Fruit fly (Drosophila melanogaster): ENCODE results near the gene CG17982.

The CG17982 gene

dm6 chrX:8125224-8125649 is 18.4 kb downstream of the CG17982 start:
- TF ChIP-seq salr (GFP tag; optimal IDR thresholded peaks at IDR 0.05) (peak in 1 of 2 experiments; percentile 13), CG10631 (GFP tag; optimal IDR thresholded peaks at IDR 0.05) (peak; percentile 23), OdsH (GFP tag; optimal IDR thresholded peaks at IDR 0.05) (peak; percentile 37), pdm3 (GFP tag; optimal IDR thresholded peaks at IDR 0.05) (no peak), CG3919 (GFP tag; optimal IDR thresholded peaks at IDR 0.05) (peak; percentile 3), CG11762 (GFP tag; optimal IDR thresholded peaks at IDR 0.05; ENCODE audit: insufficient read depth) (no peak), CG1621 (tag; optimal IDR thresholded peaks at IDR 0.05) (no peak), acj6 (GFP tag; optimal IDR thresholded peaks at IDR 0.05) (peak; percentile 12), Hr4 (GFP tag; optimal IDR thresholded peaks at IDR 0.05) (peak; percentile 6), CG6854 (GFP tag; optimal IDR thresholded peaks at IDR 0.05) (no peak), vri (GFP tag; optimal IDR thresholded peaks at IDR 0.05) (no peak), CG11294 (GFP tag; IDR thresholded peaks at IDR 0.05) (peak; percentile 39; the same call in 1 of the 2 replicates), CG6276 (GFP tag; optimal IDR thresholded peaks at IDR 0.05) (peak; percentile 47), CG8119 (GFP tag; IDR thresholded peaks at IDR 0.05) (peak; percentile 48; the same call in 2 of the 3 replicates), CG6792 (GFP tag; optimal IDR thresholded peaks at IDR 0.05) (no peak), Eip78C (GFP tag) (peak; percentile 67), CG4318 (GFP tag; optimal IDR thresholded peaks at IDR 0.05) (peak; percentile 60), CG15336 (GFP tag; IDR thresholded peaks at IDR 0.05) (peak; percentile 54), eg (GFP tag; IDR thresholded peaks at IDR 0.05) (0 out of 3 replicates have a peak, but pooled peaks have one; percentile 27), spab (GFP tag; optimal IDR thresholded peaks at IDR 0.05) (no peak), achi (GFP tag; optimal IDR thresholded peaks at IDR 0.05) (peak; percentile 23), CG32006 (GFP tag; optimal IDR thresholded peaks at IDR 0.05) (peak; percentile 81), topi (GFP tag; optimal IDR thresholded peaks at IDR 0.05) (no peak), CG7368 (GFP tag; optimal IDR thresholded peaks at IDR 0.05) (no peak), CG6163 (GFP tag; IDR thresholded peaks at IDR 0.05) (0 out of 3 replicates have a peak, but pooled peaks have one; percentile 21), fd85E (GFP tag; optimal IDR thresholded peaks at IDR 0.05) (no peak), Lpt (GFP tag; optimal IDR thresholded peaks at IDR 0.05) (peak; percentile 5), fkh (GFP tag; optimal IDR thresholded peaks at IDR 0.05) (no peak)

dm6 chrX:8122834-8123233 is 20.8 kb downstream of the CG17982 start:
- TF ChIP-seq dsx (GFP tag; optimal IDR thresholded peaks at IDR 0.05; ENCODE audit: poor library complexity, severe bottlenecking) (peak; percentile 27), CG32006 (GFP tag; optimal IDR thresholded peaks at IDR 0.05) (peak; percentile 85), fkh (GFP tag; optimal IDR thresholded peaks at IDR 0.05) (no peak), CG6854 (GFP tag; optimal IDR thresholded peaks at IDR 0.05) (no peak), dac (GFP tag; optimal IDR thresholded peaks at IDR 0.05) (peak; percentile 47), Ets96B (tag; optimal IDR thresholded peaks at IDR 0.05) (peak; percentile 17), Hr39 (GFP tag; optimal IDR thresholded peaks at IDR 0.05) (peak; percentile 6), CG8632 (GFP tag; optimal IDR thresholded peaks at IDR 0.05) (peak; percentile 4), CG7368 (GFP tag; optimal IDR thresholded peaks at IDR 0.05) (peak; percentile 22), CG15336 (GFP tag; IDR thresholded peaks at IDR 0.05) (peak; percentile 76), Lpt (GFP tag; optimal IDR thresholded peaks at IDR 0.05) (peak; percentile 54), Eip75B (GFP tag; optimal IDR thresholded peaks at IDR 0.05) (peak; percentile 28), CG11902 (GFP tag; optimal IDR thresholded peaks at IDR 0.05) (peak; percentile 5), CG10669 (GFP tag; optimal IDR thresholded peaks at IDR 0.05) (peak; percentile 40), svp (GFP tag) (no peak), CG3032 (tag; optimal IDR thresholded peaks at IDR 0.05) (peak; percentile 46), CG3919 (GFP tag; optimal IDR thresholded peaks at IDR 0.05) (peak; percentile 53), fd85E (GFP tag; optimal IDR thresholded peaks at IDR 0.05) (no peak), Ets21C (GFP tag; optimal IDR thresholded peaks at IDR 0.05) (no peak), topi (GFP tag; optimal IDR thresholded peaks at IDR 0.05) (peak; percentile 15), OdsH (GFP tag; optimal IDR thresholded peaks at IDR 0.05) (peak; percentile 41), CG6276 (GFP tag; optimal IDR thresholded peaks at IDR 0.05) (peak; percentile 66), net (GFP tag; optimal IDR thresholded peaks at IDR 0.05) (peak; percentile 63), CG11762 (GFP tag; optimal IDR thresholded peaks at IDR 0.05; ENCODE audit: insufficient read depth) (peak; percentile 20), CG9139 (GFP tag; optimal IDR thresholded peaks at IDR 0.05) (no peak), Hr4 (GFP tag; optimal IDR thresholded peaks at IDR 0.05) (peak; percentile 76), CG6808 (GFP tag; optimal IDR thresholded peaks at IDR 0.05) (peak; percentile 48), ss (GFP tag; optimal IDR thresholded peaks at IDR 0.05) (peak; percentile 67 to 78), CG10631 (GFP tag; optimal IDR thresholded peaks at IDR 0.05) (peak; percentile 30), pdm3 (GFP tag; optimal IDR thresholded peaks at IDR 0.05) (peak; percentile 56), Met (GFP tag; optimal IDR thresholded peaks at IDR 0.05) (no peak), fd59A (GFP tag; optimal IDR thresholded peaks at IDR 0.05) (peak; percentile 36), CG11294 (GFP tag; IDR thresholded peaks at IDR 0.05) (no peak), CG16779 (tag; optimal IDR thresholded peaks at IDR 0.05) (no peak), CG6163 (GFP tag; IDR thresholded peaks at IDR 0.05) (peak; percentile 66; the same call in 2 of the 3 replicates), cyc (GFP tag; optimal IDR thresholded peaks at IDR 0.05) (no peak)

Measured in whole organism, prepupa.